Worm (Caenorhabditis elegans): Measurements from ENCODE around the gene cbp-2.

DNA sequence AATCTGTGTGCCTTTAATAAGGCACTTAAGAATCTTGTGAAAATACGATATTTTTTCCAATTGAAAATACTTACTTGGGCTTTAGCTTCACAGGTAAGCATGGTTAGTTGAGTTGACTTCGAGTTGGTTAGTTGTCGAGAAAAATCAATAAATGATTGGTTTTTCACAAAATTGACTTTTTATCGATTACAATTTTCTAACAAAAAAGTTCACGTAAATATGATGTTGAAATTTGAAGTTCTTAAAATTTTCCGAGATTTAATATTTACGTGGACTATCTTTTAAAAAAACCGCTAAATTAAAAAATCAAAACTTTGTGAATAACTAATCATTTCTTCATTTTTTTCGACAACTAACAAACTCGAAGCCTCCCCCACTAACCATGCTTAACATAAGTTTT is 2.2 kb upstream of the cbp-2 start, which contains the start of gene F40F12.3:
- TF ChIP-seq fkh-10 (GFP tag; optimal IDR thresholded peaks at IDR 0.05): no peak
- TF ChIP-seq nhr-237 (tag; optimal IDR thresholded peaks at IDR 0.05): no peak
- TF ChIP-seq lin-13 (GFP tag; optimal IDR thresholded peaks at IDR 0.05): no peak
- TF ChIP-seq tag-97 (GFP tag; IDR thresholded peaks at IDR 0.05): no peak
- no peak for TF ChIP-seq ZK546.5 (tag; optimal IDR thresholded peaks at IDR 0.05)
- no peak for TF ChIP-seq lin-29 (GFP tag; IDR thresholded peaks at IDR 0.05)
- TF ChIP-seq pha-4 (GFP tag; IDR thresholded peaks at IDR 0.05): no peak
- TF ChIP-seq pha-4 (tag; optimal IDR thresholded peaks at IDR 0.05): no peak

Measured in whole organism, L4 larva.